Worm (Caenorhabditis elegans) whole organism, L2 larva: Measurements from ENCODE around the gene C33B4.4.

ENCODE experiments used
- C34F6.9 ChIP-seq: fragments of 150-350 bp; optimal IDR thresholded peaks from 2 replicates; lab custom pipeline; 2014; ENCODE audit warnings: missing biosample characterization, missing genetic modification characterization
- F13H6.1 ChIP-seq: sonication (generic microtip); optimal IDR thresholded peaks from 2 replicates; lab custom pipeline; 2016; ENCODE audit warnings: missing genetic modification characterization, missing compliant biosample characterization
- R02D3.7 ChIP-seq: fragments of 150-350 bp; optimal IDR thresholded peaks from 2 replicates; lab custom pipeline; 2014; ENCODE audit warnings: missing biosample characterization, missing genetic modification characterization
- Y55F3AM.14 ChIP-seq: fragments of 200-800 bp; sonication (Bioruptor generic); optimal IDR thresholded peaks from 2 replicates; lab custom pipeline; 2018; ENCODE audit warnings: mild to moderate bottlenecking, missing genetic modification characterization, missing compliant biosample characterization
- aly-2 ChIP-seq: fragments of 150-350 bp; optimal IDR thresholded peaks from 2 replicates; lab custom pipeline; 2014; ENCODE audit warnings: missing biosample characterization, missing genetic modification characterization
- ama-1 ChIP-seq: fragments of 150-350 bp; optimal IDR thresholded peaks from 2 replicates; lab custom pipeline; 2018; ENCODE audit warnings: inconsistent platforms
- blmp-1 ChIP-seq: sonication (generic microtip); optimal IDR thresholded peaks from 2 replicates; lab custom pipeline; 2017; ENCODE audit warnings: missing genetic modification characterization, mild to moderate bottlenecking, missing compliant biosample characterization, antibody characterized with exemption, moderate library complexity; ENCODE audit not compliant: insufficient read depth
- ceh-16 ChIP-seq: fragments of 150-350 bp; optimal IDR thresholded peaks from 2 replicates; lab custom pipeline; 2014; ENCODE audit warnings: missing biosample characterization, missing genetic modification characterization
- ceh-82 ChIP-seq: fragments of 150-350 bp; optimal IDR thresholded peaks from 2 replicates; lab custom pipeline; 2014; ENCODE audit warnings: missing biosample characterization, missing genetic modification characterization
- crh-2 ChIP-seq: sonication (generic microtip); optimal IDR thresholded peaks from 2 replicates; lab custom pipeline; 2017; ENCODE audit warnings: missing biosample characterization, missing genetic modification characterization
- dmd-4 ChIP-seq: sonication (generic microtip); optimal IDR thresholded peaks from 2 replicates; lab custom pipeline; 2017; ENCODE audit warnings: missing biosample characterization, missing genetic modification characterization
- egl-27 ChIP-seq: sonication (generic microtip); optimal IDR thresholded peaks from 3 replicates; lab custom pipeline; 2017; ENCODE audit warnings: missing biosample characterization, missing genetic modification reagents, missing genetic modification characterization
- elt-1 ChIP-seq: fragments of 150-350 bp; optimal IDR thresholded peaks from 2 replicates; lab custom pipeline; 2014; ENCODE audit warnings: missing biosample characterization, missing genetic modification characterization
- elt-3 ChIP-seq: sonication (generic microtip); optimal IDR thresholded peaks from 2 replicates; lab custom pipeline; 2017; ENCODE audit warnings: missing biosample characterization, missing genetic modification characterization
- fos-1 ChIP-seq: fragments of 150-350 bp; optimal IDR thresholded peaks from 2 replicates; lab custom pipeline; 2014; ENCODE audit warnings: missing biosample characterization, missing genetic modification characterization
- lin-11 ChIP-seq: fragments of 150-350 bp; sonication (generic microtip); optimal IDR thresholded peaks from 2 replicates; lab custom pipeline; 2014; ENCODE audit warnings: missing biosample characterization, missing genetic modification characterization, inconsistent platforms, mixed read lengths
- lin-13 ChIP-seq: fragments of 150-350 bp; optimal IDR thresholded peaks from 2 replicates; lab custom pipeline; 2014; ENCODE audit warnings: missing biosample characterization, missing genetic modification reagents, missing genetic modification characterization
- lin-39 ChIP-seq: fragments of 150-350 bp; optimal IDR thresholded peaks from 2 replicates; lab custom pipeline; 2014; ENCODE audit warnings: missing biosample characterization, missing genetic modification reagents, missing genetic modification characterization
- lsy-2 ChIP-seq, 2 experiments: fragments of 150-350 bp in 1 of 2; sonication (generic microtip) in 1 of 2; optimal IDR thresholded peaks; 2 replicates each; lab custom pipeline; 2014 to 2017; ENCODE audit warnings: missing biosample characterization in 2 of 2, missing genetic modification characterization in 2 of 2
- mab-5 ChIP-seq: fragments of 150-350 bp; optimal IDR thresholded peaks from 2 replicates; lab custom pipeline; 2014; ENCODE audit warnings: missing biosample characterization, missing genetic modification characterization
- mbf-1 ChIP-seq: sonication (generic microtip); optimal IDR thresholded peaks from 2 replicates; lab custom pipeline; 2017; ENCODE audit warnings: missing biosample characterization, missing genetic modification characterization
- mdl-1 ChIP-seq, 2 experiments: fragments of 150-350 bp in 1 of 2; sonication (generic microtip) in 1 of 2; optimal IDR thresholded peaks; 2 replicates each; lab custom pipeline; 2017; ENCODE audit warnings: missing biosample characterization in 2 of 2, missing genetic modification characterization in 2 of 2
- nhr-10 ChIP-seq: sonication (generic microtip); optimal IDR thresholded peaks from 2 replicates; lab custom pipeline; 2017; ENCODE audit warnings: missing biosample characterization, missing genetic modification characterization
- nhr-11 ChIP-seq: fragments of 150-350 bp; optimal IDR thresholded peaks from 2 replicates; lab custom pipeline; 2014; ENCODE audit warnings: missing biosample characterization, missing genetic modification characterization
- nhr-12 ChIP-seq: fragments of 150-350 bp; optimal IDR thresholded peaks from 2 replicates; lab custom pipeline; 2014; ENCODE audit warnings: missing biosample characterization, missing genetic modification characterization
- nhr-21 ChIP-seq: fragments of 150-350 bp; optimal IDR thresholded peaks from 2 replicates; lab custom pipeline; 2014; ENCODE audit warnings: missing biosample characterization, missing genetic modification characterization
- nhr-23 ChIP-seq: fragments of 150-350 bp; optimal IDR thresholded peaks from 2 replicates; lab custom pipeline; 2014; ENCODE audit warnings: missing biosample characterization, missing genetic modification reagents, missing genetic modification characterization
- nhr-237 ChIP-seq: fragments of 150-350 bp; optimal IDR thresholded peaks from 2 replicates; lab custom pipeline; 2014; ENCODE audit warnings: missing biosample characterization, missing genetic modification characterization
- nhr-25 ChIP-seq: fragments of 150-350 bp; sonication (generic microtip); optimal IDR thresholded peaks from 3 replicates; lab custom pipeline; 2014; ENCODE audit warnings: missing biosample characterization, missing genetic modification characterization
- nhr-77 ChIP-seq: fragments of 150-350 bp; optimal IDR thresholded peaks from 2 replicates; lab custom pipeline; 2014; ENCODE audit warnings: missing biosample characterization, missing genetic modification characterization
- sem-4 ChIP-seq: fragments of 150-350 bp; optimal IDR thresholded peaks from 2 replicates; lab custom pipeline; 2014; ENCODE audit warnings: missing biosample characterization, missing genetic modification reagents, missing genetic modification characterization
- skn-1 ChIP-seq: sonication (generic microtip); optimal IDR thresholded peaks from 2 replicates; lab custom pipeline; 2017; ENCODE audit warnings: missing biosample characterization, missing genetic modification characterization
- sma-3 ChIP-seq: sonication (generic microtip); optimal IDR thresholded peaks from 2 replicates; lab custom pipeline; 2016; ENCODE audit warnings: missing genetic modification reagents, missing genetic modification characterization, missing compliant biosample characterization
- sma-9 ChIP-seq, 2 experiments: fragments of 150-350 bp in 1 of 2; sonication (generic microtip) in 1 of 2; optimal IDR thresholded peaks; 2 replicates each; lab custom pipeline; 2014 to 2016; ENCODE audit warnings: missing genetic modification characterization in 2 of 2, mild to moderate bottlenecking in 1 of 2, missing biosample characterization in 1 of 2, missing compliant biosample characterization in 1 of 2, missing genetic modification reagents in 1 of 2, moderate library complexity in 1 of 2
- snpc-4 ChIP-seq: fragments of 150-350 bp; optimal IDR thresholded peaks from 2 replicates; lab custom pipeline; 2014; ENCODE audit warnings: missing biosample characterization, missing genetic modification characterization
- unc-55 ChIP-seq: fragments of 150-350 bp; sonication (generic microtip); optimal IDR thresholded peaks from 3 replicates; lab custom pipeline; 2014; ENCODE audit warnings: missing biosample characterization, missing genetic modification reagents, missing genetic modification characterization
- zag-1 ChIP-seq: fragments of 150-350 bp; optimal IDR thresholded peaks from 2 replicates; lab custom pipeline; 2014; ENCODE audit warnings: missing biosample characterization, missing genetic modification characterization
- ztf-1 ChIP-seq: fragments of 200-800 bp; sonication (Bioruptor generic); conservative IDR thresholded peaks from 2 replicates; pipeline ENCODE4 v1.3.6; 2022; ENCODE audit warnings: missing genetic modification characterization, missing compliant biosample characterization
- ztf-11 ChIP-seq: sonication (generic microtip); optimal IDR thresholded peaks from 2 replicates; lab custom pipeline; 2017; ENCODE audit warnings: missing biosample characterization, missing genetic modification characterization
- ztf-4 ChIP-seq: fragments of 150-350 bp; optimal IDR thresholded peaks from 2 replicates; lab custom pipeline; 2014; ENCODE audit warnings: missing biosample characterization, missing genetic modification characterization

Gene C33B4.4

DNA sequence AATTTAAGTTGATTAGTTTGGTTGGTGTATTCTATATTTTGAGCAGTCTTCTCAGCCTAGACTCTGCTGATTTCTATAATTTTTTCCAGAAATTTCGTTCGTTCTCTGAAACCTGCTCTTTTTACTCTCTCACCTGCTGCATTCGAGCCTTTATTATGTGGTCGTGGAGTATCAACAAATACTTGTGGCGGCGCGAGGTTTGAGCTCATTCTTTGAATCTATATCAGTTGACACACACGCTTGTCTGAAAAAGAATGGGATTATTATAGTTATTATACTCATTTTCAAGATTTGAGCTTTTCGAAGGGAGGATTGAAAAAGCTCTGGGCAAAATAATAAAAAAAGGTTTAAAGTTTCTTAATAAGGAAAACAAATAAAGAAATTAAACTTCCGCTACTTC lies 7.2 kb downstream of the C33B4.4 start:
- no peak for TF ChIP-seq crh-2 (tag; lab: Kevin White, UChicago)
- TF ChIP-seq sma-3 (GFP tag; lab: Kevin White, UChicago), result no peak
- TF ChIP-seq mdl-1 (tag; optimal IDR thresholded peaks at IDR 0.05; lab: Kevin White, UChicago), result no peak
- TF ChIP-seq lin-11 (tag; lab: Kevin White, UChicago), result peak; percentile 9
- TF ChIP-seq F13H6.1 (tag; lab: Kevin White, UChicago), result no peak
- no peak for TF ChIP-seq ztf-11 (tag; lab: Kevin White, UChicago)
- no peak for TF ChIP-seq nhr-12

- TF ChIP-seq aly-2 (tag; lab: Kevin White, UChicago) (no peak), nhr-21 (peak; percentile 46), unc-55 (GFP tag; lab: Kevin White, UChicago) (no peak), ama-1 (lab: Kevin White, UChicago) (no peak), ztf-11 (tag; lab: Kevin White, UChicago) (no peak), nhr-11 (tag; lab: Kevin White, UChicago) (no peak)
These were observed 11.3 kb downstream of the C33B4.4 start, which contains the start of gene C33B4.2 for ce11 chrII:11371981-11372380. TSS of gene C33B4.2 (minus strand) at chrII:11372145.

DNA sequence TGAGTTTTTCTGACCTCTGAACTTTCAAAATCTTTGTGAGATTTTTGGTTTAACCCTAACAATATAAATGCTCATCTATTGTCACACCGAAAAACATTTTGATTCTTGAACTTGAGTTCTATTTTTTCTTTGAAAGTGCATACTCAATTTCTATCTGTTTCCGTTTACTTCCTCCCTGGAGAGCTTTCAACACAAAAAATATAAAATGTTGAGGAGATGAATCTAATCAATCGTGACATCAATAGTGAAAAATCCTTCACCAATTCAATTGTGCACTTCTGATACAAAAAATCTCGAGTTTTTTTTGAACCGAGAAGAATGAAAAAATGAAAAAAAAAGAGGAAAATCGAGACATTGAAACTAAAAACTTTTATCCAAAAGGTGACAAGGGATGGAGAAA lies 21.5 kb downstream of the C33B4.4 start:
- no peak for TF ChIP-seq skn-1
- TF ChIP-seq mab-5 (tag; lab: Kevin White, UChicago), result no peak
- no peak for TF ChIP-seq sem-4 (tag; lab: Kevin White, UChicago)
- no peak for TF ChIP-seq lsy-2 (tag; optimal IDR thresholded peaks at IDR 0.05; lab: Kevin White, UChicago)
- TF ChIP-seq nhr-77 (tag; lab: Kevin White, UChicago), result no peak
- TF ChIP-seq elt-3, result no peak
- TF ChIP-seq nhr-237 (tag; lab: Kevin White, UChicago), result no peak
- TF ChIP-seq ama-1 (lab: Kevin White, UChicago), result no peak
- TF ChIP-seq ztf-4 (tag; lab: Kevin White, UChicago), result no peak
- TF ChIP-seq Y55F3AM.14 (GFP tag; lab: Kevin White, UChicago), result no peak
- no peak for TF ChIP-seq ceh-16 (tag; lab: Kevin White, UChicago)
- no peak for TF ChIP-seq ztf-1 (GFP tag; lab: Robert Waterston, UW)
- no peak for TF ChIP-seq nhr-23 (tag; lab: Kevin White, UChicago)
- no peak for TF ChIP-seq nhr-12
- no peak for TF ChIP-seq zag-1 (tag; lab: Kevin White, UChicago)

- TF ChIP-seq nhr-237 (tag; lab: Kevin White, UChicago) (no peak), elt-1 (tag; lab: Kevin White, UChicago) (no peak), F13H6.1 (tag; lab: Kevin White, UChicago) (no peak), mdl-1 (tag; optimal IDR thresholded peaks at IDR 0.05; lab: Kevin White, UChicago) (no peak), nhr-77 (tag; lab: Kevin White, UChicago) (no peak), zag-1 (tag; lab: Kevin White, UChicago) (no peak), fos-1 (no peak), lin-39 (tag; lab: Kevin White, UChicago) (no peak), blmp-1 (tag; lab: Kevin White, UChicago) (no peak), ceh-16 (tag; lab: Kevin White, UChicago) (no peak), dmd-4 (tag; lab: Kevin White, UChicago) (no peak), lin-13 (GFP tag; lab: Kevin White, UChicago) (no peak), mbf-1 (tag; lab: Kevin White, UChicago) (no peak), crh-2 (tag; lab: Kevin White, UChicago) (no peak), sma-9 (GFP tag; optimal IDR thresholded peaks at IDR 0.05; lab: Kevin White, UChicago) (no peak), sma-9 (tag; optimal IDR thresholded peaks at IDR 0.05; lab: Kevin White, UChicago) (no peak), nhr-10 (tag; lab: Kevin White, UChicago) (no peak), skn-1 (no peak)
These were observed 29.8 kb downstream of the C33B4.4 start for ce11 chrII:11353471-11353870.

DNA sequence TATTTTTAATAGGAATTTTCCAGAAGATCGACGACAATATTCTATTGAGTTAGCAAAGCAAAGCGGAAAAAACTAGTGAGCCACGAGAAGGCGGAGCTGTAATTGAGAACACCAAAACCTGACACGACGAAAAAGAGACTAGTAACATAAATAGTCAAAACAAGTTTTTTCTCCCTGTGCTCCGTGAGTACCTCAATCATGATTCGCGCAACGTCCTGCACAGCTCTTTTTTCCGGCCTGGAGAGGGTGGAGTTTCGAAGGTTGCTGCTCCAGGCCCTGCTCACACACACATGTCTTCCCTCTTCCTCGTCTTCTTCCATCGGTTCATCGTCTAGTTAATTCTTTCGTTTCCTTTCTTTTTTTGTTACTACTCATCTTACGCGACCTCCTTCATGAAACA lies 31.6 kb downstream of the C33B4.4 start, which contains the start of gene clh-2:
Gene clh-2 (plus strand): TSS at position 301 of the 400 bp plus-strand sequence.
- TF ChIP-seq dmd-4 (tag; lab: Kevin White, UChicago) (no peak), zag-1 (tag; lab: Kevin White, UChicago) (no peak), aly-2 (tag; lab: Kevin White, UChicago) (no peak), lin-39 (tag; lab: Kevin White, UChicago) (no peak), ztf-1 (GFP tag; lab: Robert Waterston, UW) (no peak), ceh-82 (tag; lab: Kevin White, UChicago) (no peak), lin-13 (GFP tag; lab: Kevin White, UChicago) (no peak), R02D3.7 (no peak), nhr-12 (no peak), snpc-4 (tag; lab: Kevin White, UChicago) (no peak), ama-1 (lab: Kevin White, UChicago) (no peak), C34F6.9 (tag; lab: Kevin White, UChicago) (no peak), egl-27 (tag; lab: Kevin White, UChicago) (no peak), sma-3 (GFP tag; lab: Kevin White, UChicago) (no peak), nhr-77 (tag; lab: Kevin White, UChicago) (no peak), sem-4 (tag; lab: Kevin White, UChicago) (no peak), ceh-16 (tag; lab: Kevin White, UChicago) (no peak), nhr-25 (no peak), nhr-23 (tag; lab: Kevin White, UChicago) (no peak)
